Fruit fly (Drosophila melanogaster): ENCODE measurements around the gene CG31915.

CG31915 gene

dm6 chr2L:5558809-5559392 is 31.0 kb downstream of the CG31915 start, which contains the start of gene GluRIIB (continued):
- TF ChIP-seq dmrt99B (tag; optimal IDR thresholded peaks at IDR 0.05): peak; percentile 56
- no peak for TF ChIP-seq kay (GFP tag; optimal IDR thresholded peaks at IDR 0.05)
- no peak for TF ChIP-seq danr (GFP tag; IDR thresholded peaks at IDR 0.05)
- TF ChIP-seq sd (tag; optimal IDR thresholded peaks at IDR 0.05): peak; percentile 16
- no peak for TF ChIP-seq CG34224 (GFP tag; IDR thresholded peaks at IDR 0.05; ENCODE audit: partially characterized antibody)
- TF ChIP-seq wek (GFP tag; optimal IDR thresholded peaks at IDR 0.05): no peak
- TF ChIP-seq CG3163 (GFP tag; optimal IDR thresholded peaks at IDR 0.05): no peak
- TF ChIP-seq CG8359 (GFP tag; optimal IDR thresholded peaks at IDR 0.05; ENCODE audit: borderline replicate concordance): no peak
- no peak for TF ChIP-seq emc (GFP tag; optimal IDR thresholded peaks at IDR 0.05)
- no peak for TF ChIP-seq ham (GFP tag; IDR thresholded peaks at IDR 0.05)
- no peak for TF ChIP-seq grn (GFP tag; optimal IDR thresholded peaks at IDR 0.05)
- TF ChIP-seq Ssrp (tag; optimal IDR thresholded peaks at IDR 0.05): peak; percentile 19
- peak; percentile 12 for TF ChIP-seq CG7556 (GFP tag; optimal IDR thresholded peaks at IDR 0.05)
- no peak for TF ChIP-seq CG6689 (GFP tag; IDR thresholded peaks at IDR 0.05)
- TF ChIP-seq yki (optimal IDR thresholded peaks at IDR 0.05): no peak
- no peak for TF ChIP-seq jing (GFP tag; optimal IDR thresholded peaks at IDR 0.05)
- TF ChIP-seq D19A (tag; optimal IDR thresholded peaks at IDR 0.05): peak; percentile 94
- no peak for TF ChIP-seq ro (GFP tag; IDR thresholded peaks at IDR 0.05)
- TF ChIP-seq C15 (GFP tag; IDR thresholded peaks at IDR 0.05): no peak
- TF ChIP-seq CG4282 (GFP tag; optimal IDR thresholded peaks at IDR 0.05): no peak
- no peak for TF ChIP-seq CG17568 (GFP tag; optimal IDR thresholded peaks at IDR 0.05)
- TF ChIP-seq CoRest (tag; optimal IDR thresholded peaks at IDR 0.05): peak; percentile 36
- TF ChIP-seq row (GFP tag; IDR thresholded peaks at IDR 0.05): peak; percentile 26; the same call in 1 of the 3 replicates
- TF ChIP-seq CG11696 (GFP tag; IDR thresholded peaks at IDR 0.05): no peak
- TF ChIP-seq CG10979 (tag; optimal IDR thresholded peaks at IDR 0.05): peak; percentile 42
- TF ChIP-seq CG16779 (GFP tag; IDR thresholded peaks at IDR 0.05): no peak
- peak; percentile 3 to 5 for TF ChIP-seq Trl (optimal IDR thresholded peaks at IDR 0.05)
- no peak for TF ChIP-seq Trl (GFP tag; optimal IDR thresholded peaks at IDR 0.05)
- no peak for TF ChIP-seq CG16815 (GFP tag; optimal IDR thresholded peaks at IDR 0.05)
- peak; percentile 8 for TF ChIP-seq CG17829 (tag; optimal IDR thresholded peaks at IDR 0.05)
- no peak for TF ChIP-seq CG13296 (GFP tag; optimal IDR thresholded peaks at IDR 0.05)
- TF ChIP-seq caup (GFP tag; optimal IDR thresholded peaks at IDR 0.05; ENCODE audit: severe bottlenecking): no peak
- no peak for TF ChIP-seq Hr51 (GFP tag; optimal IDR thresholded peaks at IDR 0.05)
- TF ChIP-seq CG18262 (tag; optimal IDR thresholded peaks at IDR 0.05): peak; percentile 64
- TF ChIP-seq phol (tag; optimal IDR thresholded peaks at IDR 0.05): peak; percentile 45
- TF ChIP-seq corto (GFP tag; optimal IDR thresholded peaks at IDR 0.05): no peak
- no peak for TF ChIP-seq pita (GFP tag; optimal IDR thresholded peaks at IDR 0.05)
- no peak for TF ChIP-seq CG9727 (GFP tag; optimal IDR thresholded peaks at IDR 0.05)
- TF ChIP-seq CG2712 (tag; optimal IDR thresholded peaks at IDR 0.05): peak; percentile 54
- no peak for TF ChIP-seq E2f1 (GFP tag; IDR thresholded peaks at IDR 0.05)
- TF ChIP-seq ems (GFP tag; optimal IDR thresholded peaks at IDR 0.05): no peak
- no peak for TF ChIP-seq Dp (GFP tag; optimal IDR thresholded peaks at IDR 0.05)
- TF ChIP-seq fu2 (GFP tag; optimal IDR thresholded peaks at IDR 0.05): no peak
- no peak for TF ChIP-seq mld (GFP tag; IDR thresholded peaks at IDR 0.05; ENCODE audit: partially characterized antibody)
- no peak for TF ChIP-seq Ptx1 (GFP tag; IDR thresholded peaks at IDR 0.05)
- TF ChIP-seq CG13424 (tag; optimal IDR thresholded peaks at IDR 0.05): peak; percentile 52
- TF ChIP-seq tup (GFP tag; optimal IDR thresholded peaks at IDR 0.05): no peak
- no peak for TF ChIP-seq hb (GFP tag; IDR thresholded peaks at IDR 0.05; ENCODE audit: partially characterized antibody)
